Worm (Caenorhabditis elegans) whole organism, midembryonic: ENCODE results near the gene upb-1.

ENCODE experiments used
- cog-1 ChIP-seq: sonication (generic microtip); optimal IDR thresholded peaks from 2 replicates; lab custom pipeline; 2016; ENCODE audit warnings: missing genetic modification characterization, missing compliant biosample characterization
- flt-1 ChIP-seq: fragments of 200-800 bp; sonication (Bioruptor generic); IDR thresholded peaks from 2 replicates; pipeline ENCODE4 v1.3.6; 2022; ENCODE audit warnings: missing genetic modification characterization, missing compliant biosample characterization
- tab-1 ChIP-seq: fragments of 200-800 bp; sonication (Bioruptor generic); IDR thresholded peaks from 2 replicates; pipeline ENCODE4 v1.3.6; 2022; ENCODE audit warnings: missing genetic modification characterization, missing compliant biosample characterization

DNA sequence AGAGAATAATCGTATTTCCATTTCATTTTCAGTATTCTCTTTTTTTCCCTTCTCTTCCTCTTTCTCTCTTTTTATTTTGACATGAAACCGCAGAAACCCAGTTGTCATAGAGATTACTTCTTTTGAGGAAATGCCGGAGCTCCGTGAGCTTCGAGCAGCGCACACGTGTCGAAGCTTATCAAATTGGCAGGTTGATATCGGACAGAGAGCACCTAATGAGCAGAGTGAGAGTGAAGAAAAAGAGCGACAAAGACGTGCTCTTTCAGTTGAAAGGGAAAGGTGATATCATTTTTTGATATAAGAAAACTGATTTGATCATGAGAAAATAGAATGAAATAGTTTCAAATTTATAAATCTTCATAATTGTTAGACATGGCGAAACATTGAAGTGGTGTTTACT, 45.5 kb upstream of the upb-1 start, which contains the start of gene C32D5.14:
- TF ChIP-seq cog-1 (tag; lab: Kevin White, UChicago) = no peak
- no peak for TF ChIP-seq tab-1 (GFP tag; lab: Robert Waterston, UW)
- no peak for TF ChIP-seq flt-1
